Fruit fly (Drosophila melanogaster) whole organism, wandering third instar larva: ENCODE measurements around the gene CG32641.

Source experiments
- CG32264 ChIP-seq: fragments of 200-800 bp; sonication (Bioruptor generic); optimal IDR thresholded peaks from 2 replicates; lab custom pipeline; 2016; ENCODE audit warnings: missing biosample characterization, missing genetic modification characterization
- CG9705 ChIP-seq: fragments of 200-800 bp; sonication (Bioruptor generic); optimal IDR thresholded peaks from 2 replicates; lab custom pipeline; 2018; ENCODE audit warnings: missing biosample characterization, mild to moderate bottlenecking, missing genetic modification characterization
- CrebA ChIP-seq: fragments of 200-800 bp; sonication (Bioruptor generic); optimal IDR thresholded peaks from 2 replicates; lab custom pipeline; 2016; ENCODE audit warnings: missing biosample characterization, mild to moderate bottlenecking, missing genetic modification characterization, borderline replicate concordance
- Dfd ChIP-seq: fragments of >200 bp; optimal IDR thresholded peaks from 2 replicates; lab custom pipeline; 2017; ENCODE audit warnings: missing biosample characterization, missing genetic modification characterization
- Dif ChIP-seq: fragments of 200-275, 200-300 bp; sonication (Bioruptor generic); optimal IDR thresholded peaks from 2 replicates; lab custom pipeline; 2018; ENCODE audit warnings: missing biosample characterization, missing genetic modification characterization; ENCODE audit not compliant: partially characterized antibody
- GATAd ChIP-seq: sonication (Bioruptor generic); optimal IDR thresholded peaks from 2 replicates; lab custom pipeline; 2016; ENCODE audit warnings: missing biosample characterization, missing genetic modification characterization
- HLH106 ChIP-seq: fragments of 200-800 bp; optimal IDR thresholded peaks from 3 replicates; lab custom pipeline; 2019; ENCODE audit warnings: missing biosample characterization, mild to moderate bottlenecking, missing genetic modification characterization, moderate library complexity
- Hnf4 ChIP-seq: fragments of 200-800 bp; sonication (Bioruptor generic); optimal IDR thresholded peaks from 2 replicates; lab custom pipeline; 2016; ENCODE audit warnings: missing biosample characterization, mild to moderate bottlenecking, missing genetic modification characterization
- Jra ChIP-seq: sonication (Bioruptor generic); optimal IDR thresholded peaks from 2 replicates; lab custom pipeline; 2016; ENCODE audit warnings: missing biosample characterization, missing genetic modification characterization
- Mio ChIP-seq: sonication (Bioruptor generic); optimal IDR thresholded peaks from 2 replicates; lab custom pipeline; 2016; ENCODE audit warnings: missing biosample characterization, missing genetic modification characterization
- N ChIP-seq: fragments of >200 bp; optimal IDR thresholded peaks from 2 replicates; lab custom pipeline; 2018; ENCODE audit warnings: missing biosample characterization, missing external identifiers, missing genetic modification characterization
- OdsH ChIP-seq: fragments of 200-800 bp; sonication (Bioruptor generic); optimal IDR thresholded peaks from 2 replicates; lab custom pipeline; 2016; ENCODE audit warnings: missing biosample characterization, mild to moderate bottlenecking, missing genetic modification characterization
- Rel ChIP-seq, 2 experiments: fragments of 200-800 bp; sonication (Bioruptor generic) in 1 of 2; optimal IDR thresholded peaks; 2 replicates in 1 of 2; 3 replicates in 1 of 2; lab custom pipeline; 2016 to 2019; ENCODE audit warnings: mild to moderate bottlenecking in 2 of 2, missing biosample characterization in 2 of 2, missing genetic modification characterization in 2 of 2, moderate library complexity in 1 of 2
- Sp1 ChIP-seq: fragments of 200-800 bp; sonication (Bioruptor generic); optimal IDR thresholded peaks from 3 replicates; lab custom pipeline; 2019; ENCODE audit warnings: missing biosample characterization, mild to moderate bottlenecking, missing genetic modification characterization, moderate library complexity
- br ChIP-seq: fragments of 200-800 bp; sonication (Bioruptor generic); optimal IDR thresholded peaks from 2 replicates; lab custom pipeline; 2016; ENCODE audit warnings: missing biosample characterization, missing genetic modification characterization
- brk ChIP-seq: fragments of 200-800 bp; sonication (Bioruptor generic); optimal IDR thresholded peaks from 2 replicates; lab custom pipeline; 2016; ENCODE audit warnings: missing biosample characterization, mild to moderate bottlenecking, missing genetic modification characterization
- dl ChIP-seq, 2 experiments: fragments of 175-275, 200-275 bp in 1 of 2; fragments of 200-275 bp in 1 of 2; sonication (Bioruptor generic); optimal IDR thresholded peaks; lab custom pipeline; 2018; ENCODE audit warnings: mild to moderate bottlenecking in 2 of 2, missing biosample characterization in 2 of 2, missing genetic modification characterization in 2 of 2, moderate library complexity in 2 of 2; ENCODE audit not compliant: partially characterized antibody in 2 of 2, insufficient read depth in 1 of 2
- dmrt93B ChIP-seq: fragments of 200-800 bp; sonication (Bioruptor generic); optimal IDR thresholded peaks from 2 replicates; lab custom pipeline; 2018; ENCODE audit warnings: missing biosample characterization, mild to moderate bottlenecking, missing genetic modification characterization
- ey ChIP-seq: fragments of 200-800 bp; sonication (Bioruptor generic); optimal IDR thresholded peaks from 2 replicates; lab custom pipeline; 2016; ENCODE audit warnings: missing biosample characterization, missing genetic modification characterization
- foxo ChIP-seq, 2 experiments: fragments of 200-800 bp; sonication (Bioruptor generic); optimal IDR thresholded peaks; 2 replicates in 1 of 2; 3 replicates in 1 of 2; lab custom pipeline; 2016 to 2017; ENCODE audit warnings: missing biosample characterization in 2 of 2, missing genetic modification characterization in 2 of 2
- fru ChIP-seq: fragments of 200-800 bp; sonication (Bioruptor generic); optimal IDR thresholded peaks from 3 replicates; lab custom pipeline; 2016; ENCODE audit warnings: missing biosample characterization, mild to moderate bottlenecking, missing genetic modification characterization
- h ChIP-seq: fragments of 200-800 bp; sonication (Bioruptor generic); optimal IDR thresholded peaks from 3 replicates; lab custom pipeline; 2016; ENCODE audit warnings: missing biosample characterization, mild to moderate bottlenecking, missing genetic modification characterization
- jim ChIP-seq: fragments of 175-275, 200-325 bp; sonication (Bioruptor generic); optimal IDR thresholded peaks from 2 replicates; lab custom pipeline; 2016; ENCODE audit warnings: missing biosample characterization, mild to moderate bottlenecking, missing genetic modification characterization
- lola ChIP-seq: fragments of >200 bp; optimal IDR thresholded peaks from 2 replicates; lab custom pipeline; 2017; ENCODE audit warnings: missing biosample characterization, missing genetic modification characterization
- pan ChIP-seq: fragments of >200 bp; optimal IDR thresholded peaks from 2 replicates; lab custom pipeline; 2017
- psq ChIP-seq: fragments of 200-800 bp; sonication (Bioruptor generic); optimal IDR thresholded peaks from 3 replicates; lab custom pipeline; 2017; ENCODE audit warnings: missing biosample characterization, mild to moderate bottlenecking, missing genetic modification characterization, moderate library complexity
- rgr ChIP-seq: fragments of 200-800 bp; sonication (Bioruptor generic); optimal IDR thresholded peaks from 3 replicates; lab custom pipeline; 2016; ENCODE audit warnings: missing biosample characterization, mild to moderate bottlenecking, missing genetic modification characterization
- sage ChIP-seq: fragments of 200-800 bp; sonication (Bioruptor generic); optimal IDR thresholded peaks from 2 replicates; lab custom pipeline; 2016; ENCODE audit warnings: missing biosample characterization, mild to moderate bottlenecking, missing genetic modification characterization
- tai ChIP-seq: sonication (Bioruptor generic); optimal IDR thresholded peaks from 2 replicates; lab custom pipeline; 2016; ENCODE audit warnings: missing biosample characterization, missing genetic modification characterization
- woc ChIP-seq: sonication (Bioruptor generic); optimal IDR thresholded peaks from 2 replicates; lab custom pipeline; 2016; ENCODE audit warnings: missing biosample characterization, mild to moderate bottlenecking, missing genetic modification characterization

The CG32641 gene

dm6 chrX:13136939-13137697, 47.2 kb upstream of the CG32641 start:
- no peak for TF ChIP-seq CG9705 (GFP tag; lab: Kevin White, UChicago)
- TF ChIP-seq fru (GFP tag; lab: Kevin White, UChicago), result peak; percentile 90
- peak; percentile 75 for TF ChIP-seq Sp1
- no peak for TF ChIP-seq Jra (GFP tag; lab: Kevin White, UChicago)
- TF ChIP-seq CrebA, result peak; percentile 51
- TF ChIP-seq psq (GFP tag; lab: Kevin White, UChicago), result peak; percentile 86
- peak; percentile 61 for TF ChIP-seq HLH106 (tag; lab: Kevin White, UChicago)
- no peak for TF ChIP-seq brk
- no peak for TF ChIP-seq Dfd
- TF ChIP-seq br (GFP tag; lab: Kevin White, UChicago), result peak; percentile 19
- peak; percentile 54 for TF ChIP-seq Rel (GFP tag; optimal IDR thresholded peaks at IDR 0.05; lab: Kevin White, UChicago)
- TF ChIP-seq Rel (tag; optimal IDR thresholded peaks at IDR 0.05; lab: Kevin White, UChicago), result no peak
- TF ChIP-seq sage (GFP tag; lab: Kevin White, UChicago), result peak; percentile 41
- peak; percentile 88 for TF ChIP-seq h (GFP tag; lab: Kevin White, UChicago)
- TF ChIP-seq dmrt93B (GFP tag; lab: Kevin White, UChicago), result peak; percentile 29
- TF ChIP-seq rgr, result peak; percentile 21
- peak in 1 of 2 experiments; percentile 89 for TF ChIP-seq foxo (GFP tag; optimal IDR thresholded peaks at IDR 0.05; lab: Kevin White, UChicago)
- TF ChIP-seq OdsH (GFP tag; lab: Kevin White, UChicago), result peak; percentile 60
- peak; percentile 6 for TF ChIP-seq ey (GFP tag; lab: Kevin White, UChicago)
- TF ChIP-seq Hnf4 (GFP tag; lab: Kevin White, UChicago), result peak; percentile 35
- peak; percentile 27 for TF ChIP-seq woc (GFP tag; lab: Kevin White, UChicago)
- peak in 1 of 2 experiments; percentile 8 for TF ChIP-seq dl (GFP tag; optimal IDR thresholded peaks at IDR 0.05; lab: Kevin White, UChicago; ENCODE audit: insufficient read depth in 1 of 2, partially characterized antibody in 2 of 2)
- no peak for TF ChIP-seq Mio (GFP tag; lab: Kevin White, UChicago)

- TF ChIP-seq ey (GFP tag; lab: Kevin White, UChicago) (no peak), dl (GFP tag; optimal IDR thresholded peaks at IDR 0.05; lab: Kevin White, UChicago; ENCODE audit: insufficient read depth in 1 of 2, partially characterized antibody in 2 of 2) (peak in 1 of 2 experiments; percentile 13)
These were observed 45.4 kb upstream of the CG32641 start, which contains the start of gene CG32645 for dm6 chrX:13138887-13139286. TSS of gene CG32645 (plus strand) at chrX:13139199.

- peak; percentile 44 for TF ChIP-seq rgr
- peak; percentile 46 for TF ChIP-seq fru (GFP tag; lab: Kevin White, UChicago)
- peak; percentile 6 for TF ChIP-seq br (GFP tag; lab: Kevin White, UChicago)
- peak; percentile 18 for TF ChIP-seq Hnf4 (GFP tag; lab: Kevin White, UChicago)
- TF ChIP-seq h (GFP tag; lab: Kevin White, UChicago), result peak; percentile 53
- peak; percentile 52 for TF ChIP-seq HLH106 (tag; lab: Kevin White, UChicago)
- no peak for TF ChIP-seq Rel (GFP tag; optimal IDR thresholded peaks at IDR 0.05; lab: Kevin White, UChicago)
- no peak for TF ChIP-seq Rel (tag; optimal IDR thresholded peaks at IDR 0.05; lab: Kevin White, UChicago)
- TF ChIP-seq OdsH (GFP tag; lab: Kevin White, UChicago), result peak; percentile 27
- TF ChIP-seq GATAd (GFP tag; lab: Kevin White, UChicago), result no peak
- peak; percentile 18 for TF ChIP-seq psq (GFP tag; lab: Kevin White, UChicago)
- peak; percentile 58 for TF ChIP-seq Sp1
- TF ChIP-seq ey (GFP tag; lab: Kevin White, UChicago), result peak; percentile 24
- no peak for TF ChIP-seq pan (lab: Kevin White, UChicago)
- peak in 1 of 2 experiments; percentile 50 for TF ChIP-seq foxo (GFP tag; optimal IDR thresholded peaks at IDR 0.05; lab: Kevin White, UChicago)
- no peak for TF ChIP-seq Dfd
- TF ChIP-seq, all 38 proteins: peak for 11
These were observed 41.2 kb upstream of the CG32641 start for dm6 chrX:13143100-13143499.

- TF ChIP-seq CG32264 (GFP tag; lab: Kevin White, UChicago) (no peak), br (GFP tag; lab: Kevin White, UChicago) (no peak), tai (no peak), sage (GFP tag; lab: Kevin White, UChicago) (no peak), ey (GFP tag; lab: Kevin White, UChicago) (no peak), Dfd (no peak), Jra (GFP tag; lab: Kevin White, UChicago) (no peak), Dif (GFP tag; lab: Kevin White, UChicago) (no peak), N (no peak), dl (GFP tag; optimal IDR thresholded peaks at IDR 0.05; lab: Kevin White, UChicago; ENCODE audit: insufficient read depth in 1 of 2, partially characterized antibody in 2 of 2) (no peak), jim (no peak), pan (lab: Kevin White, UChicago) (no peak), lola (GFP tag; lab: Kevin White, UChicago) (no peak), fru (GFP tag; lab: Kevin White, UChicago) (no peak)
These were observed 38.4 kb upstream of the CG32641 start for dm6 chrX:13145858-13146257.
